Worm (Caenorhabditis elegans): ENCODE data around the gene lin-3.

lin-3 gene

ce11 chrIV:11094974-11095373 lies 40.9 kb downstream of the lin-3 start, which contains the start of gene M7.8:
TSS of gene M7.8 (minus strand) at chrIV:11095085.
- TF ChIP-seq ceh-36 (tag; optimal IDR thresholded peaks at IDR 0.05): no peak
- no peak for TF ChIP-seq B0310.2 (tag; optimal IDR thresholded peaks at IDR 0.05)
- TF ChIP-seq pes-1 (GFP tag; IDR thresholded peaks at IDR 0.05): no peak
- no peak for TF ChIP-seq hmg-4 (GFP tag; optimal IDR thresholded peaks at IDR 0.05)
- no peak for TF ChIP-seq F13C5.2 (tag; optimal IDR thresholded peaks at IDR 0.05)
- TF ChIP-seq hmbx-1 (tag; optimal IDR thresholded peaks at IDR 0.05): no peak
- no peak for TF ChIP-seq aly-1 (tag; optimal IDR thresholded peaks at IDR 0.05)
- TF ChIP-seq hnd-1 (tag; optimal IDR thresholded peaks at IDR 0.05): no peak
- TF ChIP-seq ceh-13 (GFP tag; optimal IDR thresholded peaks at IDR 0.05): no peak

DNA sequence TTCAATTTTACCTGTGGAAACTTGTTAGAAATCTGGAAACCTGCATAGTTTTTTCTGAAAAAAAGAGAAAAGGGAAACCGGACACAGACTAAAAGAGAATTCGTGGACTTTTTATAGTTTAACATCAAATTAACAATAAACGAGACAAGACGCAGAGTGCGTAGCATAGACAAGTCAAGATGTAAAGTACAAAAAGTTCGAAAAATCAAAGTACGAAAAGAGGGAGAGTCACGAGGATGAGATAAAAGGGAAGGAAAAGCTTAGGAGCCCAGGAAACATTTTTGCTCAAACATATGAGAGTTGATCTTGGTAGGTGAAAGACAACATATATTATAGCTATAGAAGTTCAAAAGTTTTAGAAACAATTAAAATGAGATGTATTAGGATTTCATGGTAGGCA lies 43.7 kb downstream of the lin-3 start, which contains the start of gene M7.12:
Gene M7.12, minus strand, starts transcription at position 188 of the 400 bp plus-strand sequence.
- TF ChIP-seq ceh-13 (GFP tag; optimal IDR thresholded peaks at IDR 0.05) (no peak), hmg-4 (GFP tag; optimal IDR thresholded peaks at IDR 0.05) (no peak), F13C5.2 (tag; optimal IDR thresholded peaks at IDR 0.05) (no peak), tbx-11 (GFP tag; IDR thresholded peaks at IDR 0.05) (no peak), aly-1 (tag; optimal IDR thresholded peaks at IDR 0.05) (no peak), B0310.2 (tag; optimal IDR thresholded peaks at IDR 0.05) (no peak)

DNA sequence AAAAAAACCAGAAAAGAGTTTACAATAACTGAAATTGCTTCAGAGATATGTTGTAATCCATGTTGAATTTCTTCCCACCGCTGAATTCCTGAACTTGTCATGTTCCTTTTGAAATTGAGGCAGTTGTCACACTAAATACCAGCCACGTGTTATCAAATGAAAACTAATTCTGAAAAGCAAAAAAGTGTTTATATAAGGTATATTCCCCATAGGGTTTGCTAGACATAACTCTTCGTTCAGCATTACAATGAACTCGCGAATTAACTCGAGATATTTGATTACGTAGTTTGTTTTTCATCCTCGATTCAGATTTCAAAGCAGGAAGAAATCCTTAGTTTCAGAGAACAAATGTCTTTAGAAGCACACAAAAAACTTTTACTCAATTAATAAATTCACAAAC lies 46.2 kb downstream of the lin-3 start, which contains the start of gene str-3:
Gene str-3, minus strand, starts transcription at position 101 of the 400 bp plus-strand sequence.
- no peak for TF ChIP-seq ama-1 (optimal IDR thresholded peaks at IDR 0.05)

- TF ChIP-seq sea-1 (GFP tag; conservative IDR thresholded peaks at IDR 0.05) (no peak), pes-1 (GFP tag; IDR thresholded peaks at IDR 0.05) (no peak), hmg-4 (GFP tag; optimal IDR thresholded peaks at IDR 0.05) (no peak), tbx-37 (GFP tag; conservative IDR thresholded peaks at IDR 0.05) (no peak), ceh-13 (GFP tag; optimal IDR thresholded peaks at IDR 0.05) (no peak), scrt-1 (GFP tag; IDR thresholded peaks at IDR 0.05) (no peak), hmbx-1 (tag; optimal IDR thresholded peaks at IDR 0.05) (no peak), ets-7 (tag; optimal IDR thresholded peaks at IDR 0.05) (no peak), tra-4 (tag; optimal IDR thresholded peaks at IDR 0.05) (no peak), ama-1 (optimal IDR thresholded peaks at IDR 0.05) (no peak), F13C5.2 (tag; optimal IDR thresholded peaks at IDR 0.05) (no peak), aly-1 (tag; optimal IDR thresholded peaks at IDR 0.05) (no peak)
These were observed 47.3 kb downstream of the lin-3 start, which contains the start of gene srlf-18 for ce11 chrIV:11101383-11101782. TSS of gene srlf-18 (minus strand) at chrIV:11101483.

- TF ChIP-seq ets-7 (tag; optimal IDR thresholded peaks at IDR 0.05) (no peak), tra-4 (tag; optimal IDR thresholded peaks at IDR 0.05) (no peak), hmbx-1 (tag; optimal IDR thresholded peaks at IDR 0.05) (no peak), hmg-4 (GFP tag; optimal IDR thresholded peaks at IDR 0.05) (no peak), F13C5.2 (tag; optimal IDR thresholded peaks at IDR 0.05) (no peak), tbx-37 (GFP tag; conservative IDR thresholded peaks at IDR 0.05) (no peak), ceh-36 (tag; optimal IDR thresholded peaks at IDR 0.05) (no peak), B0310.2 (tag; optimal IDR thresholded peaks at IDR 0.05) (no peak), tbx-11 (GFP tag; IDR thresholded peaks at IDR 0.05) (no peak), ceh-13 (GFP tag; optimal IDR thresholded peaks at IDR 0.05) (no peak), scrt-1 (GFP tag; IDR thresholded peaks at IDR 0.05) (no peak), sea-1 (GFP tag; conservative IDR thresholded peaks at IDR 0.05) (no peak), ama-1 (optimal IDR thresholded peaks at IDR 0.05) (no peak), hnd-1 (tag; optimal IDR thresholded peaks at IDR 0.05) (no peak), flt-1 (GFP tag; IDR thresholded peaks at IDR 0.05) (no peak), aly-1 (tag; optimal IDR thresholded peaks at IDR 0.05) (no peak), pes-1 (GFP tag; IDR thresholded peaks at IDR 0.05) (no peak)
These were observed 48.5 kb downstream of the lin-3 start, which contains the start of gene srlf-17 for ce11 chrIV:11102608-11103007. TSS of gene srlf-17 (minus strand) at chrIV:11102708.

DNA sequence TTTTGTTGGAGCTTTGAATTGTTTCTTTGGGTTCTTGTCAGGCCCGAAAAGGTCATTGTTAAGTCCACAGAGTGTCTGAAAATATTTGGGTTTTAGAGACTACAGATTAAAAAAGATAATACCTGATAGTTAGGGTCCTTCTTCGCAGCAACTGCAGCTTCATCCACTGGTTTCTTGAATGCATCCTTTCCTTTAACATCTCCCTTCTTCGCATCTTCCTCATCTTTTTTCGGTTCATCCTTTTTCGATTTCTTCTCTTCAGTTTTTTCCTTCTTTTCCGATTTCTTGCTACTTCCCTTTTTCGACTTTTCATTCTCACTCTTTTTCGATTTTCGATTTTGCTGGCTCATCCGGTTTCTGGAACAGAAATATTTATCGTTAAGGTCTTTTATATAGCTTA lies 49.4 kb downstream of the lin-3 start:
- TF ChIP-seq ama-1 (optimal IDR thresholded peaks at IDR 0.05): no peak
- TF ChIP-seq sea-1 (GFP tag; conservative IDR thresholded peaks at IDR 0.05): no peak
- TF ChIP-seq aly-1 (tag; optimal IDR thresholded peaks at IDR 0.05): no peak
- no peak for TF ChIP-seq hnd-1 (tag; optimal IDR thresholded peaks at IDR 0.05)
- TF ChIP-seq ets-7 (tag; optimal IDR thresholded peaks at IDR 0.05): no peak

- TF ChIP-seq tbx-11 (GFP tag; IDR thresholded peaks at IDR 0.05) (no peak), scrt-1 (GFP tag; IDR thresholded peaks at IDR 0.05) (no peak), F13C5.2 (tag; optimal IDR thresholded peaks at IDR 0.05) (no peak), tra-4 (tag; optimal IDR thresholded peaks at IDR 0.05) (no peak), ceh-36 (tag; optimal IDR thresholded peaks at IDR 0.05) (no peak), aly-1 (tag; optimal IDR thresholded peaks at IDR 0.05) (no peak), sea-1 (GFP tag; conservative IDR thresholded peaks at IDR 0.05) (no peak)
These were observed 51.6 kb downstream of the lin-3 start, which contains the start of gene srlf-24 for ce11 chrIV:11105724-11106123. TSS of gene srlf-24 (minus strand) at chrIV:11105824.

- TF ChIP-seq B0310.2 (tag; optimal IDR thresholded peaks at IDR 0.05) (no peak), tbx-11 (GFP tag; IDR thresholded peaks at IDR 0.05) (no peak), ets-7 (tag; optimal IDR thresholded peaks at IDR 0.05) (no peak), flt-1 (GFP tag; IDR thresholded peaks at IDR 0.05) (no peak), sea-1 (GFP tag; conservative IDR thresholded peaks at IDR 0.05) (no peak), scrt-1 (GFP tag; IDR thresholded peaks at IDR 0.05) (no peak), F13C5.2 (tag; optimal IDR thresholded peaks at IDR 0.05) (no peak), tbx-37 (GFP tag; conservative IDR thresholded peaks at IDR 0.05) (no peak), aly-1 (tag; optimal IDR thresholded peaks at IDR 0.05) (no peak), tra-4 (tag; optimal IDR thresholded peaks at IDR 0.05) (no peak)
These were observed 55.7 kb downstream of the lin-3 start, which contains the start of gene pigk-1 for ce11 chrIV:11109771-11110170. TSS of gene pigk-1 (minus strand) at chrIV:11110018.

Measured in whole organism, early embryonic.